Worm (Caenorhabditis elegans): ENCODE measurements around the gene Y45G5AM.9.

DNA sequence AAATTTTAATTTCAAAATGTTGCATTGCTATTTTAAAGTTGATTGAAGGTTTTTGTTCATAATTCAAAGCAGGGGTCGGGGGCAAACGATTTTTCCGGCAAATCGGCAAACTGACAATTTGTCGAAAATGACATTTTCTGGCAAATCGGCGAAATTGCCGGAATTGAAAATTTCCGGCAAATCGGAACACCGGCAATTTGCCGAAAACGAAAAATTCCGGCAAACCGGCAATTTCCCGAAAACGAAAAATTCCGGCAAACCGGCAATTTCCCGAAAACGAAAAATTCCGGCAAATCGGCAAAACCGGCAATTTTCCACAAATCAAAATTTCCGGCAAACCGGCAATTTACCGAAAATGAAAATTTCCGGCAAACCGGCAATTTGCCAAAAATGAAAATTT, 4.2 kb downstream of the Y45G5AM.9 start:
- no peak for TF ChIP-seq cog-1 (tag; optimal IDR thresholded peaks at IDR 0.05)
- no peak for TF ChIP-seq med-1 (GFP tag; optimal IDR thresholded peaks at IDR 0.05; ENCODE audit: insufficient read depth)
- no peak for TF ChIP-seq ztf-29 (GFP tag; IDR thresholded peaks at IDR 0.05)
- no peak for TF ChIP-seq flt-1 (GFP tag; IDR thresholded peaks at IDR 0.05)
- TF ChIP-seq T22C8.4 (GFP tag; IDR thresholded peaks at IDR 0.05) = no peak
- TF ChIP-seq klf-2 (GFP tag; conservative IDR thresholded peaks at IDR 0.05) = no peak
- TF ChIP-seq ztf-23 (GFP tag; IDR thresholded peaks at IDR 0.05) = no peak

Data from whole organism, midembryonic.